Worm (Caenorhabditis elegans) whole organism, L3 larva: ENCODE results near the gene atf-8.

Experiments used
- lin-15B ChIP-seq: fragments of 150-350 bp; optimal IDR thresholded peaks from 2 replicates; lab custom pipeline; 2014; ENCODE audit warnings: missing biosample characterization, missing genetic modification characterization
- nfya-1 ChIP-seq: sonication (generic microtip); optimal IDR thresholded peaks from 2 replicates; lab custom pipeline; 2017; ENCODE audit warnings: missing genetic modification characterization, mild to moderate bottlenecking, missing compliant biosample characterization, antibody characterized with exemption, moderate library complexity; ENCODE audit not compliant: insufficient read depth
- nhr-28 ChIP-seq: fragments of 150-350 bp; optimal IDR thresholded peaks from 2 replicates; lab custom pipeline; 2014; ENCODE audit warnings: missing biosample characterization, missing genetic modification characterization
- nhr-76 ChIP-seq: fragments of 150-350 bp; sonication (generic microtip); optimal IDR thresholded peaks from 5 replicates; lab custom pipeline; 2014; ENCODE audit warnings: missing biosample characterization, missing genetic modification characterization
- nhr-77 ChIP-seq: fragments of 150-350 bp; optimal IDR thresholded peaks from 2 replicates; lab custom pipeline; 2014; ENCODE audit warnings: missing biosample characterization, missing genetic modification characterization
- pqm-1 ChIP-seq: fragments of 150-350 bp; optimal IDR thresholded peaks from 2 replicates; lab custom pipeline; 2017; ENCODE audit warnings: missing biosample characterization, missing genetic modification characterization, inconsistent platforms
- sea-2 ChIP-seq: fragments of 150-350 bp; sonication (generic microtip); optimal IDR thresholded peaks from 4 replicates; lab custom pipeline; 2014; ENCODE audit warnings: missing biosample characterization, missing genetic modification reagents, missing genetic modification characterization
- snpc-4 ChIP-seq: fragments of 150-350 bp; optimal IDR thresholded peaks from 2 replicates; lab custom pipeline; 2014; ENCODE audit warnings: missing biosample characterization, missing genetic modification characterization
- ztf-11 ChIP-seq: fragments of 150-350 bp; optimal IDR thresholded peaks from 2 replicates; lab custom pipeline; 2014; ENCODE audit warnings: missing biosample characterization, missing genetic modification characterization
- ztf-4 ChIP-seq: fragments of 150-350 bp; optimal IDR thresholded peaks from 2 replicates; lab custom pipeline; 2014; ENCODE audit warnings: missing biosample characterization, missing genetic modification characterization

DNA sequence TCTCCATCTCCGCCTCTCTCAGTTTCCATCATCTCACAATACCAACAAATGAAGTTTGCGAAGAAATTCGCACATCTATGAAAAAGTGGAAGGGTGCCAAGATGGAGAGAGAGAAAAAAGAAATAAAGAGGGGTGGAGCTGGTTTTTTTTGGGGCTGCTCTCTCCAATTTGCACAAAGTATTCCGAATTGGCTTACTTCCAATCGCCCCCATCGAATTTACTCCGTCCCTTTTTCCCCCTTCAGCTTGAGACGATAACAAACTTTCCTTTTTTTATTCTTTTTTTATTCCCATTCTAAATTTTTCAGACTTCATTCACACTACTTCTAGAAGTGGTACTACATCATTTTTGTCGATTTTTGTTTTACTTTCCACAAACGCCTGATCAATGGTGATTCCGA lies 25.7 kb downstream of the atf-8 start, which contains the start of gene exp-2:
- TF ChIP-seq pqm-1 (tag; lab: Kevin White, UChicago), result no peak
- TF ChIP-seq ztf-11, result no peak
- TF ChIP-seq nhr-28 (tag; lab: Kevin White, UChicago), result no peak
- TF ChIP-seq nfya-1 (tag; lab: Kevin White, UChicago), result no peak
- TF ChIP-seq snpc-4, result no peak
- no peak for TF ChIP-seq nhr-77 (tag; lab: Kevin White, UChicago)
- no peak for TF ChIP-seq lin-15B (tag; lab: Kevin White, UChicago)
- no peak for TF ChIP-seq sea-2 (GFP tag; lab: Kevin White, UChicago)
- TF ChIP-seq ztf-4 (tag; lab: Kevin White, UChicago), result no peak
- no peak for TF ChIP-seq nhr-76 (tag; lab: Kevin White, UChicago)
